Worm (Caenorhabditis elegans) whole organism, L1 larva: ENCODE data around the gene Y51A2B.5.

Source experiments
- C16A3.4 ChIP-seq: fragments of 150-350 bp; optimal IDR thresholded peaks from 2 replicates; lab custom pipeline; 2014; ENCODE audit warnings: missing biosample characterization, missing genetic modification characterization
- C34B4.2 ChIP-seq: sonication (generic microtip); optimal IDR thresholded peaks from 2 replicates; lab custom pipeline; 2017; ENCODE audit warnings: mild to moderate bottlenecking, missing genetic modification characterization, missing compliant biosample characterization
- alr-1 ChIP-seq: fragments of 200-800 bp; sonication (Bioruptor generic); optimal IDR thresholded peaks from 2 replicates; lab custom pipeline; 2018; ENCODE audit warnings: borderline replicate concordance, mild to moderate bottlenecking, missing genetic modification characterization, missing compliant biosample characterization
- aly-2 ChIP-seq: fragments of 150-350 bp; optimal IDR thresholded peaks from 2 replicates; lab custom pipeline; 2014; ENCODE audit warnings: missing biosample characterization, missing genetic modification characterization
- ama-1 ChIP-seq: fragments of 150-350 bp; optimal IDR thresholded peaks from 2 replicates; lab custom pipeline; 2014
- ceh-8 ChIP-seq: fragments of 200-800 bp; sonication (Bioruptor generic); optimal IDR thresholded peaks from 2 replicates; lab custom pipeline; 2018; ENCODE audit warnings: mild to moderate bottlenecking, missing genetic modification characterization, moderate library complexity, missing compliant biosample characterization
- ceh-88 ChIP-seq: fragments of 200-800 bp; sonication (Bioruptor generic); IDR thresholded peaks from 2 replicates; pipeline ENCODE4 v1.3.6; 2022; ENCODE audit warnings: missing genetic modification characterization, missing compliant biosample characterization
- ceh-90 ChIP-seq: sonication (generic microtip); optimal IDR thresholded peaks from 2 replicates; lab custom pipeline; 2016; ENCODE audit warnings: missing genetic modification characterization, missing compliant biosample characterization
- ces-1 ChIP-seq: fragments of 150-350 bp; optimal IDR thresholded peaks from 2 replicates; lab custom pipeline; 2014; ENCODE audit warnings: missing biosample characterization, missing genetic modification reagents, missing genetic modification characterization
- dpl-1 ChIP-seq, 3 experiments: fragments of 150-350 bp in 2 of 3; sonication (generic microtip) in 1 of 3; optimal IDR thresholded peaks; 2 replicates each; lab custom pipeline; 2014 to 2017; ENCODE audit warnings: missing biosample characterization in 3 of 3, missing genetic modification characterization in 3 of 3, missing genetic modification reagents in 3 of 3
- dsc-1 ChIP-seq: sonication (generic microtip); optimal IDR thresholded peaks from 2 replicates; lab custom pipeline; 2016; ENCODE audit warnings: mild to moderate bottlenecking, missing genetic modification characterization, missing compliant biosample characterization
- egl-13 ChIP-seq: sonication (generic microtip); optimal IDR thresholded peaks from 2 replicates; lab custom pipeline; 2016; ENCODE audit warnings: missing genotype, missing genetic modification reagents, missing genetic modification characterization, missing compliant biosample characterization
- egl-27 ChIP-seq, 2 experiments: fragments of 150-350 bp in 1 of 2; sonication (generic microtip); optimal IDR thresholded peaks; 3 replicates each; lab custom pipeline; 2017 to 2018; ENCODE audit warnings: missing biosample characterization in 2 of 2, missing genetic modification characterization in 2 of 2, missing genetic modification reagents in 2 of 2
- elt-3 ChIP-seq, 6 experiments: fragments of 150-350 bp in 1 of 6; sonication (generic microtip); optimal IDR thresholded peaks; 2 replicates each; lab custom pipeline; 2017 to 2018; ENCODE audit warnings: missing biosample characterization in 6 of 6, missing genetic modification characterization in 6 of 6, inconsistent platforms in 1 of 6
- ets-5 ChIP-seq: fragments of 200-800 bp; sonication (Bioruptor generic); IDR thresholded peaks from 2 replicates; pipeline ENCODE4 v1.3.6; 2022; ENCODE audit warnings: missing genetic modification characterization, missing compliant biosample characterization
- grh-1 ChIP-seq: fragments of 200-800 bp; sonication (Bioruptor generic); IDR thresholded peaks from 2 replicates; pipeline ENCODE4 v1.3.6; 2022; ENCODE audit warnings: missing genetic modification reagents, missing genetic modification characterization, missing compliant biosample characterization
- hlh-17 ChIP-seq: fragments of 200-800 bp; sonication (Bioruptor generic); optimal IDR thresholded peaks from 2 replicates; lab custom pipeline; 2018; ENCODE audit warnings: missing genetic modification characterization, mild to moderate bottlenecking, missing compliant biosample characterization, moderate library complexity, borderline replicate concordance
- jun-1 ChIP-seq: fragments of 150-350 bp; optimal IDR thresholded peaks from 2 replicates; lab custom pipeline; 2014; ENCODE audit warnings: missing biosample characterization, missing genetic modification reagents, missing genetic modification characterization
- lin-13 ChIP-seq: fragments of 150-350 bp; optimal IDR thresholded peaks from 2 replicates; lab custom pipeline; 2014; ENCODE audit warnings: missing biosample characterization, missing genetic modification reagents, missing genetic modification characterization
- lin-14 ChIP-seq: fragments of 200-800 bp; sonication (Bioruptor generic); optimal IDR thresholded peaks from 2 replicates; lab custom pipeline; 2018; ENCODE audit warnings: mild to moderate bottlenecking, missing genetic modification characterization, moderate library complexity, missing compliant biosample characterization
- lin-15B ChIP-seq: fragments of 150-350 bp; sonication (generic microtip); optimal IDR thresholded peaks from 3 replicates; lab custom pipeline; 2014; ENCODE audit warnings: missing biosample characterization, missing genetic modification characterization
- lin-35 ChIP-seq, 2 experiments: fragments of 150-350 bp; optimal IDR thresholded peaks; 2 replicates each; lab custom pipeline; 2014; ENCODE audit warnings: missing biosample characterization in 2 of 2, missing genetic modification characterization in 2 of 2, missing genetic modification reagents in 2 of 2
- lin-39 ChIP-seq: fragments of 150-350 bp; optimal IDR thresholded peaks from 2 replicates; lab custom pipeline; 2014; ENCODE audit warnings: missing biosample characterization, missing genetic modification reagents, missing genetic modification characterization
- lir-3 ChIP-seq: sonication (generic microtip); optimal IDR thresholded peaks from 2 replicates; lab custom pipeline; 2016; ENCODE audit warnings: mild to moderate bottlenecking, missing genetic modification characterization, moderate library complexity, missing compliant biosample characterization; ENCODE audit not compliant: poor library complexity
- mdl-1 ChIP-seq, 2 experiments: fragments of 150-350 bp; optimal IDR thresholded peaks; 2 replicates each; lab custom pipeline; 2014 to 2017; ENCODE audit warnings: missing biosample characterization in 2 of 2, missing genetic modification characterization in 2 of 2, inconsistent platforms in 1 of 2
- mef-2 ChIP-seq: fragments of 150-350 bp; optimal IDR thresholded peaks from 2 replicates; lab custom pipeline; 2014; ENCODE audit warnings: missing biosample characterization, missing genetic modification characterization
- mep-1 ChIP-seq: fragments of 150-350 bp; optimal IDR thresholded peaks from 2 replicates; lab custom pipeline; 2014; ENCODE audit warnings: missing biosample characterization, missing genetic modification characterization
- nhr-11 ChIP-seq: fragments of 150-350 bp; optimal IDR thresholded peaks from 2 replicates; lab custom pipeline; 2014; ENCODE audit warnings: missing biosample characterization, missing genetic modification characterization
- nhr-19 ChIP-seq: fragments of 200-800 bp; sonication (Bioruptor generic); conservative IDR thresholded peaks from 2 replicates; pipeline ENCODE4 v1.3.6; 2022; ENCODE audit warnings: missing genetic modification characterization, missing compliant biosample characterization
- nhr-20 ChIP-seq: sonication (generic microtip); optimal IDR thresholded peaks from 2 replicates; lab custom pipeline; 2016; ENCODE audit warnings: mild to moderate bottlenecking, missing genetic modification characterization, missing compliant biosample characterization
- nhr-237 ChIP-seq: fragments of 150-350 bp; optimal IDR thresholded peaks from 2 replicates; lab custom pipeline; 2014; ENCODE audit warnings: missing biosample characterization, missing genetic modification characterization
- nhr-28 ChIP-seq: fragments of 150-350 bp; optimal IDR thresholded peaks from 2 replicates; lab custom pipeline; 2014; ENCODE audit warnings: missing biosample characterization, missing genetic modification characterization
- nhr-71 ChIP-seq: sonication (generic microtip); optimal IDR thresholded peaks from 2 replicates; lab custom pipeline; 2016; ENCODE audit warnings: mild to moderate bottlenecking, missing genetic modification characterization, moderate library complexity, missing compliant biosample characterization
- nhr-77 ChIP-seq: fragments of 150-350 bp; optimal IDR thresholded peaks from 2 replicates; lab custom pipeline; 2014; ENCODE audit warnings: missing biosample characterization, missing genetic modification characterization
- nhr-84 ChIP-seq: sonication (generic microtip); optimal IDR thresholded peaks from 2 replicates; lab custom pipeline; 2017; ENCODE audit warnings: missing biosample characterization, missing genetic modification characterization
- nhr-90 ChIP-seq: sonication (generic microtip); optimal IDR thresholded peaks from 2 replicates; lab custom pipeline; 2016; ENCODE audit warnings: mild to moderate bottlenecking, missing genetic modification characterization, missing compliant biosample characterization; ENCODE audit not compliant: poor library complexity
- pag-3 ChIP-seq: sonication (generic microtip); optimal IDR thresholded peaks from 2 replicates; lab custom pipeline; 2017; ENCODE audit warnings: missing genetic modification characterization, mild to moderate bottlenecking, missing compliant biosample characterization, antibody characterized with exemption, borderline replicate concordance; ENCODE audit not compliant: insufficient read depth
- pax-3 ChIP-seq: fragments of 200-800 bp; sonication (Bioruptor generic); optimal IDR thresholded peaks from 2 replicates; lab custom pipeline; 2018; ENCODE audit warnings: mild to moderate bottlenecking, missing genetic modification characterization, moderate library complexity, missing compliant biosample characterization
- pqm-1 ChIP-seq: sonication (generic microtip); optimal IDR thresholded peaks from 3 replicates; lab custom pipeline; 2017; ENCODE audit warnings: missing biosample characterization, missing genetic modification characterization
- snpc-4 ChIP-seq: fragments of 150-350 bp; optimal IDR thresholded peaks from 2 replicates; lab custom pipeline; 2014; ENCODE audit warnings: missing biosample characterization, missing genetic modification characterization
- snu-23 ChIP-seq: sonication (generic microtip); optimal IDR thresholded peaks from 2 replicates; lab custom pipeline; 2016; ENCODE audit warnings: missing genetic modification characterization, missing compliant biosample characterization
- sptf-1 ChIP-seq: fragments of 150-350 bp; optimal IDR thresholded peaks from 2 replicates; lab custom pipeline; 2014; ENCODE audit warnings: missing biosample characterization, missing genetic modification characterization
- swsn-7 ChIP-seq: sonication (generic microtip); optimal IDR thresholded peaks from 2 replicates; lab custom pipeline; 2016; ENCODE audit warnings: missing genetic modification characterization, missing compliant biosample characterization
- tlp-1 ChIP-seq: fragments of 150-350 bp; optimal IDR thresholded peaks from 2 replicates; lab custom pipeline; 2014; ENCODE audit warnings: missing biosample characterization, missing genetic modification characterization
- unc-130 ChIP-seq: fragments of 150-350 bp; optimal IDR thresholded peaks from 2 replicates; lab custom pipeline; 2017; ENCODE audit warnings: missing biosample characterization, missing genetic modification characterization, inconsistent platforms
- unc-86 ChIP-seq: sonication (generic microtip); optimal IDR thresholded peaks from 2 replicates; lab custom pipeline; 2016; ENCODE audit warnings: missing genetic modification characterization, missing compliant biosample characterization
- unc-98 ChIP-seq: fragments of 200-800 bp; sonication (Bioruptor generic); IDR thresholded peaks from 2 replicates; pipeline ENCODE4 v1.3.6; 2022; ENCODE audit warnings: missing genetic modification characterization, missing compliant biosample characterization
- vab-15 ChIP-seq: sonication (generic microtip); optimal IDR thresholded peaks from 2 replicates; lab custom pipeline; 2017; ENCODE audit warnings: missing genotype, mild to moderate bottlenecking, missing genetic modification characterization, missing compliant biosample characterization
- ztf-11 ChIP-seq, 2 experiments: sonication (generic microtip); optimal IDR thresholded peaks; 2 replicates each; lab custom pipeline; 2016 to 2017; ENCODE audit warnings: missing genetic modification characterization in 2 of 2, missing biosample characterization in 1 of 2, missing compliant biosample characterization in 1 of 2

The Y51A2B.5 gene

DNA sequence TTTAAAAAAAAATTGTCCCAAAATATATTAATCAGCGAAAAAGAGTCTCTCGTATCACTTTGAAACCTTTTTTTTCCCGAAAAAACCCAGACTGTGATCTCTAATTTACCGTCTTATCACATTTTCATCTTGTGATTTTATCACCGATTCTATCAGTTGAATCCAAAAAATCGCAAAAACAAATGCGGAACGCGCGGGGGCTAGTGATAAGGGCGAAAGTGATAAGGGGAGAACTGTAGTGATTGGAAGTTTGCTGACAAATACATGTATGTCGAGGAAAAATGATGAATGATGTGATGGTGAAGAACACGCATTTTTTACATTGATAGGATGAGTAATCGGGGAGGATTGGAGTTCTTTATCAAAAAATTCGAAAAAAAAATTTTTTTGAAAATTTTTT is 43.0 kb upstream of the Y51A2B.5 start (continued):
- peak in 1 of 2 experiments; percentile 71 for TF ChIP-seq lin-35 (GFP tag; optimal IDR thresholded peaks at IDR 0.05; lab: Kevin White, UChicago)
- no peak for TF ChIP-seq pag-3
- no peak for TF ChIP-seq ceh-88
- peak; percentile 89 for TF ChIP-seq jun-1
- no peak for TF ChIP-seq nhr-237 (tag; lab: Kevin White, UChicago)
- no peak for TF ChIP-seq egl-13
- TF ChIP-seq mep-1 (tag; lab: Kevin White, UChicago), result no peak
- TF ChIP-seq lin-14 (GFP tag; lab: Kevin White, UChicago), result peak; percentile 80
- TF ChIP-seq snu-23, result no peak
- TF ChIP-seq pax-3 (tag; lab: Kevin White, UChicago), result peak; percentile 30
- no peak for TF ChIP-seq ceh-8
- peak; percentile 47 for TF ChIP-seq nhr-71 (tag; lab: Kevin White, UChicago)
- no peak for TF ChIP-seq nhr-11 (tag; lab: Kevin White, UChicago)
- no peak for TF ChIP-seq C16A3.4 (tag; lab: Kevin White, UChicago)
- peak in 5 of 6 experiments; percentile 87 to 97 (median 88) for TF ChIP-seq elt-3 (tag; optimal IDR thresholded peaks at IDR 0.05; lab: Kevin White, UChicago)
- TF ChIP-seq dpl-1 (GFP tag; optimal IDR thresholded peaks at IDR 0.05; lab: Kevin White, UChicago), result no peak
- no peak for TF ChIP-seq unc-130 (tag; lab: Kevin White, UChicago)
- TF ChIP-seq nhr-77 (tag; lab: Kevin White, UChicago), result no peak
- TF ChIP-seq nhr-20 (tag; lab: Kevin White, UChicago), result peak; percentile 71
- no peak for TF ChIP-seq lin-15B (tag; lab: Kevin White, UChicago)
- no peak for TF ChIP-seq hlh-17
- no peak for TF ChIP-seq nhr-28 (tag; lab: Kevin White, UChicago)
- TF ChIP-seq ztf-11 (tag; optimal IDR thresholded peaks at IDR 0.05; lab: Kevin White, UChicago), result no peak
- TF ChIP-seq C34B4.2 (tag; lab: Kevin White, UChicago), result no peak
- TF ChIP-seq lin-39 (tag; lab: Kevin White, UChicago), result no peak
- TF ChIP-seq mdl-1 (tag; optimal IDR thresholded peaks at IDR 0.05; lab: Kevin White, UChicago), result peak in 1 of 2 experiments; percentile 55
- TF ChIP-seq unc-86 (tag; lab: Kevin White, UChicago), result no peak
- TF ChIP-seq pqm-1 (tag; lab: Kevin White, UChicago), result peak; percentile 98
- TF ChIP-seq unc-98 (GFP tag; lab: Robert Waterston, UW), result no peak
- TF ChIP-seq ceh-90 (tag; lab: Kevin White, UChicago), result no peak
- TF ChIP-seq nhr-90 (tag; lab: Kevin White, UChicago), result peak; percentile 65
- no peak for TF ChIP-seq swsn-7
- TF ChIP-seq grh-1 (GFP tag; lab: Robert Waterston, UW), result no peak
- peak; percentile 35 for TF ChIP-seq nhr-19 (GFP tag; lab: Robert Waterston, UW)
- TF ChIP-seq vab-15 (tag; lab: Kevin White, UChicago), result no peak
- no peak for TF ChIP-seq dsc-1 (tag; lab: Kevin White, UChicago)
- TF ChIP-seq ama-1 (lab: Kevin White, UChicago), result no peak
- TF ChIP-seq aly-2 (tag; lab: Kevin White, UChicago), result no peak
- peak; percentile 63 for TF ChIP-seq tlp-1 (tag; lab: Kevin White, UChicago)
- TF ChIP-seq snpc-4, result no peak
- TF ChIP-seq nhr-84 (tag; lab: Kevin White, UChicago), result no peak
- no peak for TF ChIP-seq lin-13 (GFP tag; lab: Kevin White, UChicago)
- TF ChIP-seq ces-1, result no peak
- no peak for TF ChIP-seq sptf-1 (tag; lab: Kevin White, UChicago)
- no peak for TF ChIP-seq egl-27 (tag; optimal IDR thresholded peaks at IDR 0.05; lab: Kevin White, UChicago)
- TF ChIP-seq mef-2 (tag; lab: Kevin White, UChicago), result no peak
- no peak for TF ChIP-seq ets-5
- no peak for TF ChIP-seq lir-3
- no peak for TF ChIP-seq alr-1 (tag; lab: Kevin White, UChicago)
- TF ChIP-seq, all 84 proteins: peak for 16
